Worm (Caenorhabditis elegans) whole organism, early embryonic: ENCODE data around the gene F02D8.9.

Experiments used
- B0310.2 ChIP-seq: sonication (generic microtip); optimal IDR thresholded peaks from 2 replicates; lab custom pipeline; 2016; ENCODE audit warnings: mild to moderate bottlenecking, missing genetic modification characterization, missing compliant biosample characterization
- F13C5.2 ChIP-seq: sonication (generic microtip); optimal IDR thresholded peaks from 2 replicates; lab custom pipeline; 2017; ENCODE audit warnings: mild to moderate bottlenecking, missing genetic modification characterization, inconsistent platforms, missing compliant biosample characterization
- aly-1 ChIP-seq: sonication (generic microtip); optimal IDR thresholded peaks from 2 replicates; lab custom pipeline; 2016; ENCODE audit warnings: missing genetic modification characterization, missing compliant biosample characterization
- ama-1 ChIP-seq: fragments of 150-350 bp; optimal IDR thresholded peaks from 2 replicates; lab custom pipeline; 2014
- ceh-13 ChIP-seq: fragments of 200-800 bp; sonication (Bioruptor generic); optimal IDR thresholded peaks from 2 replicates; lab custom pipeline; 2018; ENCODE audit warnings: mild to moderate bottlenecking, missing genetic modification characterization, missing compliant biosample characterization
- ceh-36 ChIP-seq: sonication (generic microtip); optimal IDR thresholded peaks from 2 replicates; lab custom pipeline; 2016; ENCODE audit warnings: missing genetic modification characterization, inconsistent platforms, missing compliant biosample characterization
- ets-7 ChIP-seq: sonication (generic microtip); optimal IDR thresholded peaks from 2 replicates; lab custom pipeline; 2016; ENCODE audit warnings: missing genotype, missing genetic modification characterization, missing compliant biosample characterization
- flt-1 ChIP-seq: fragments of 200-800 bp; sonication (Bioruptor generic); IDR thresholded peaks from 2 replicates; pipeline ENCODE4 v1.3.6; 2022; ENCODE audit warnings: missing genetic modification characterization, missing compliant biosample characterization
- hmbx-1 ChIP-seq: sonication (generic microtip); optimal IDR thresholded peaks from 2 replicates; lab custom pipeline; 2016; ENCODE audit warnings: mild to moderate bottlenecking, missing genetic modification characterization, missing compliant biosample characterization
- hmg-4 ChIP-seq: fragments of 200-800 bp; sonication (Bioruptor generic); optimal IDR thresholded peaks from 2 replicates; lab custom pipeline; 2018; ENCODE audit warnings: mild to moderate bottlenecking, missing genetic modification characterization, missing compliant biosample characterization
- hnd-1 ChIP-seq: sonication (generic microtip); optimal IDR thresholded peaks from 2 replicates; lab custom pipeline; 2016; ENCODE audit warnings: missing genetic modification characterization, missing compliant biosample characterization
- pes-1 ChIP-seq: fragments of 200-800 bp; sonication (Bioruptor generic); IDR thresholded peaks from 2 replicates; pipeline ENCODE4 v1.3.6; 2022; ENCODE audit warnings: missing genetic modification reagents, missing genetic modification characterization, missing compliant biosample characterization
- scrt-1 ChIP-seq: fragments of 200-800 bp; sonication (Bioruptor generic); IDR thresholded peaks from 2 replicates; pipeline ENCODE4 v1.3.6; 2022; ENCODE audit warnings: missing genetic modification characterization, missing compliant biosample characterization
- sea-1 ChIP-seq: fragments of 200-800 bp; sonication (Bioruptor generic); conservative IDR thresholded peaks from 2 replicates; pipeline ENCODE4 v1.3.6; 2022; ENCODE audit warnings: missing genetic modification characterization, missing compliant biosample characterization
- tbx-11 ChIP-seq: fragments of 200-800 bp; sonication (Bioruptor generic); IDR thresholded peaks from 2 replicates; pipeline ENCODE4 v1.3.6; 2022; ENCODE audit warnings: missing genetic modification characterization, missing compliant biosample characterization
- tbx-37 ChIP-seq: fragments of 200-800 bp; sonication (Bioruptor generic); conservative IDR thresholded peaks from 2 replicates; pipeline ENCODE4 v1.3.6; 2022; ENCODE audit warnings: missing genetic modification reagents, missing genetic modification characterization, missing compliant biosample characterization
- tra-4 ChIP-seq: sonication (generic microtip); optimal IDR thresholded peaks from 2 replicates; lab custom pipeline; 2017; ENCODE audit warnings: missing genetic modification characterization, missing compliant biosample characterization

The F02D8.9 gene

DNA sequence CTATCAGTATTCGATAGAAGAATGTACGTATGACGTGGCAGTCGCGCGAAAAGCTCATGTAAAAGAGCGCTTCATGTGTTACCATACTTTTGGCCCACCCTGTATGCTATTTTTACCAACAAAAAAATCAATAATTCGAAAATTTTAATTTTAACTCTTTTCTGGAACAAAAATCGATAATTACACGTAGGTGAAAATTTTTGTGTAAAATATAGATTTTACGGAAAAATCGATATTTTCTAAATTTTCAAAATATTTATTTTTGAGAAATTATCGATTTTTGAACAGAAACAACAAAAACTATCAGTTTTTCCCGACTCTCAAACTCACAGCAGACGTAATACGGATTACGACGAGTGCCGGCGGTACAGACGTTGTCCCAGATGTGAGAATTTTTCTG, 10.5 kb downstream of the F02D8.9 start:
- TF ChIP-seq ceh-36 = no peak
- no peak for TF ChIP-seq B0310.2 (tag; lab: Kevin White, UChicago)
- no peak for TF ChIP-seq pes-1 (GFP tag; lab: Robert Waterston, UW)
- TF ChIP-seq tbx-11 (GFP tag; lab: Robert Waterston, UW) = no peak

DNA sequence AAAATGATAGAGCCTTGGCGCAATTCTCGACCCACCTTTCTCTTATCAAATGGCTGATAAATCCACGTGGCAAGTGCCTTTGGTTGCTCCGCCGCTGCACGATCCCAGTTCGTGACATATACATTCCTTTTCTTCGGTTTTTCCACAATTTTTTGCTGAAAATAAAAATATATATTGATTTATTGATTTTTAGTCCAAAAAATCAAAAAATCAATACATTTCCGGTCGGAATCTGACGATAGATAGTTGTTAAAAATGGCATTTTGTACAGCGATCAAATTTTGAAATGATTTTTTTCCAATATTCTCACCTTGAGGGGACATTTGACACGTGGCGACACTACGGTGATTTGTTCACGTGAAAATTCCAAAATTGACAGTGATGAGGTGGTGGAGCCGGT, 11.8 kb downstream of the F02D8.9 start:
- no peak for TF ChIP-seq ceh-36
- no peak for TF ChIP-seq aly-1 (tag; lab: Kevin White, UChicago)
- no peak for TF ChIP-seq ets-7
- no peak for TF ChIP-seq ceh-13 (GFP tag; lab: Kevin White, UChicago)
- TF ChIP-seq B0310.2 (tag; lab: Kevin White, UChicago) = no peak
- no peak for TF ChIP-seq pes-1 (GFP tag; lab: Robert Waterston, UW)
- no peak for TF ChIP-seq tra-4 (tag; lab: Kevin White, UChicago)
- no peak for TF ChIP-seq sea-1
- TF ChIP-seq tbx-37 = no peak
- TF ChIP-seq flt-1 (GFP tag; lab: Robert Waterston, UW) = no peak
- TF ChIP-seq hmbx-1 (tag; lab: Kevin White, UChicago) = no peak
- no peak for TF ChIP-seq hmg-4 (GFP tag; lab: Kevin White, UChicago)
- no peak for TF ChIP-seq tbx-11 (GFP tag; lab: Robert Waterston, UW)
- no peak for TF ChIP-seq hnd-1 (tag; lab: Kevin White, UChicago)
- TF ChIP-seq ama-1 = no peak
- TF ChIP-seq scrt-1 = no peak
- no peak for TF ChIP-seq F13C5.2 (tag; lab: Kevin White, UChicago)

DNA sequence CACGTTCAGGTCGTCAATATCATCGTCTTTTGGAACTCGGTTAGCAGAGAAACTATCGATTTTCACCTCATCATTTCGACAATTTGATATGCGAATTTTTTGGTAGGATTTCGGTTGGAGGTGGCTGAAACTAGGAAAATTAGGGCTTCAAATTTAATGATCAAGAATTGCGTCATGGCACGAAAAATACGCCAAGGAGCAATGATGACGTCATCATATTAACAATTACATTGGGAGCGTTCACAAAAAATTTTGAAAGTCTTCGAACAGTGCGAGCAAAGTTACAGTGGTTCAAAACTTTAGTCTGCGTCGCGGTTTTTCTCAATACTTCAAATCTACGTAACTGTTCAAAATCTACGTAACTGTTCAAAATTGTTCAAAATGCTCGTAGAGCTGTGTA, 12.7 kb downstream of the F02D8.9 start:
- TF ChIP-seq ceh-36 = no peak
- TF ChIP-seq hmbx-1 (tag; lab: Kevin White, UChicago) = no peak
- no peak for TF ChIP-seq hmg-4 (GFP tag; lab: Kevin White, UChicago)
- TF ChIP-seq pes-1 (GFP tag; lab: Robert Waterston, UW) = no peak
- TF ChIP-seq aly-1 (tag; lab: Kevin White, UChicago) = no peak
- no peak for TF ChIP-seq tra-4 (tag; lab: Kevin White, UChicago)

DNA sequence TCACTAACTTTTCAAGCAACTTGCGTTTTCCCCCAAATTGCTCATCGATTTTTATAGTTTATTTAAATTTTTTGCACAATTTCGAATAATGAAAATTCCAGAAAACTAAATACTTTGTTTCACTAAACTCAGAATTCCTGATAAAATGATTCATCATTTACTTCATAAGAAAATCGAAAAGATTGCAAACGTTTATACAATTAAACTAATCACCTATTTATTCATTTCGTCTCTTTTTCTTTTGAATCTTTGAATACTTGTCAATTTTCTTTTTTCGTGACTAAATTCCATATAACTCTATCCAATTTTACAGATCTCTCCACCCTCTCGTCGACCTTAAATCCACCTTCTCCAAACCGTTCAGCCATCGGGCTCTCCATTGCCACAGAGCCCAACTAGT, 19.0 kb downstream of the F02D8.9 start, which contains the start of gene C30G7.2:
TSS of gene C30G7.2 (plus strand) at position 301 of the 400 bp plus-strand sequence.
- no peak for TF ChIP-seq sea-1
- no peak for TF ChIP-seq B0310.2 (tag; lab: Kevin White, UChicago)
- no peak for TF ChIP-seq hmbx-1 (tag; lab: Kevin White, UChicago)
- TF ChIP-seq flt-1 (GFP tag; lab: Robert Waterston, UW) = no peak
- TF ChIP-seq tbx-11 (GFP tag; lab: Robert Waterston, UW) = no peak
- TF ChIP-seq ceh-13 (GFP tag; lab: Kevin White, UChicago) = no peak
- TF ChIP-seq aly-1 (tag; lab: Kevin White, UChicago) = no peak
- no peak for TF ChIP-seq ceh-36
- TF ChIP-seq hmg-4 (GFP tag; lab: Kevin White, UChicago) = no peak
- TF ChIP-seq F13C5.2 (tag; lab: Kevin White, UChicago) = no peak
- TF ChIP-seq ama-1 = no peak
- no peak for TF ChIP-seq scrt-1
- TF ChIP-seq pes-1 (GFP tag; lab: Robert Waterston, UW) = no peak
- TF ChIP-seq hnd-1 (tag; lab: Kevin White, UChicago) = no peak
- no peak for TF ChIP-seq tbx-37
- TF ChIP-seq tra-4 (tag; lab: Kevin White, UChicago) = no peak
- TF ChIP-seq ets-7 = no peak

DNA sequence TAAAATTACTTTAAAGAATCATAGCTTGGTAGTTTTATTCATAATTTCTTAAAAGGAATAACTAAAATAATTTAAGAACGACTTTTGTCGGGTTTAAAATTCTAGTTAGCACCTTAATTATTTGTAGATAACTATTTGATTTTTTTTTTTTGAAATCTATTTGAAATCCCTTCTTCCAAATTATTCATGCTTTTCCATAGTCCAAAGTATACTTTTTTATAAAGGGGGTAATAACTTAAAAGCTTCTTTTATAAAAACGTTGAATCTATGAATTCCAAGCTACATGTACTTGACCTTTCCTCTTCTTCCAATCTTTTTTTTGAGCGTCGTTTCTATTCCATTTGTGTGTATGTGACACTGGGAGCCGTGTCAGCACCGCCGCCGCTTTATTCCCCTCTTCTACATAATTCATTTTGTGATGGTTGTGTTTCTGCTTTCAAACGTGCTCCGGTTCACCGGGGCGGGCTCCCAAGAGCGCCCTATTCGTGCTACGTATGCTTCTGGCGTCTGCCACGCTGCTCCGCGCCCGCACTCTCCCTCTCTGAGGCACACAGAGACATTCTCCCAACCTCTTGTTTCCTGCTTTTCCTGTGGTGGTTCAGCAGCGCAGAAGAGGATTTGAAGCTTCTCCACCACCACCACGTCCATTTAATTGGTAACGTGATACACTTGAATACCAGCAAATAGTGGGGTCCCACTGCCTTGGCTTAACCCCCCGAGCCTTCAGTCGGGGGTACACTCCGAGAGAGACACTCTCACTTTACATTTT, 21.9 kb downstream of the F02D8.9 start:
- TF ChIP-seq hmbx-1 (tag; lab: Kevin White, UChicago) (no peak), pes-1 (GFP tag; lab: Robert Waterston, UW) (no peak), hmg-4 (GFP tag; lab: Kevin White, UChicago) (no peak), ceh-36 (no peak)

DNA sequence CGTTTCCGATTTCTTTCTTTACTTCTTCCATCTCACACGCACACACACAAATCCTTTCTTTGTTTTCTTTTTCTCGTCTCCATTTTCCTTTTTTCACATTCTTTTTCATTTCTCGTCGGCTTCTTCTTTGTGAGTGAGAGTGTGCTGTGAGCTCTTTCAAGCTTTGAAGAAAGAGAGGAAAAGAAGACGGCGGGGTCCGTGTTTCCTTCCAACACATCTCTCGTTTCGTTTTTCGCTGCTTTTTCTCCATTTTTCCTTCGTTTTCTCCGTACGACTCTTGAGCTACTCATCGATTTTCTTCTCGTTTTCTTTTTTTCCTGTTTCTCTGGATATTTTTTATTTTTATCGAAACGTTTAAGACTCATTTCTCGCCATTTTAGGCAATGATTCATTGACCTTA, 25.4 kb downstream of the F02D8.9 start:
- TF ChIP-seq tbx-37 (no peak), flt-1 (GFP tag; lab: Robert Waterston, UW) (no peak), hnd-1 (tag; lab: Kevin White, UChicago) (no peak), aly-1 (tag; lab: Kevin White, UChicago) (no peak), ceh-36 (no peak), pes-1 (GFP tag; lab: Robert Waterston, UW) (no peak), ceh-13 (GFP tag; lab: Kevin White, UChicago) (no peak), F13C5.2 (tag; lab: Kevin White, UChicago) (no peak), B0310.2 (tag; lab: Kevin White, UChicago) (no peak), hmg-4 (GFP tag; lab: Kevin White, UChicago) (no peak), scrt-1 (no peak), tra-4 (tag; lab: Kevin White, UChicago) (no peak), tbx-11 (GFP tag; lab: Robert Waterston, UW) (no peak)

DNA sequence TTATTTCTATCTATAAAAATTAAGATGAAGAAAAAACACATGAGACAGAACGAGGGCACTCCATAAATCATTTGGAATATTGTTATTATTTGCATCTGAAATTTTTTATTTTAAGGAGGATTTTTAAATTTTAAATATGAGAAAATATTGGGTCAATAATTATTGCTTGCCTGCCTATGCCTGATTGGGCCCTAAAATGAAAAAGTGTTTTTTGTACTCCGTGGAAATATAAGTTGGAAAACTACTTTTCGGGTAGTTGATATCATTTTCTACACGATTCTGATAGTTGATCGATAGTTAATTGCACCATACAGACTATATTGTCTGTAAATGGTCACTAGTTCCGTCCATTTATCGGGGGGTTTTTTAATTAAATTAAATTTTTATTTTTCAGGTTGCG, 27.3 kb downstream of the F02D8.9 start, which contains the start of gene srg-55:
TSS of gene srg-55 (minus strand) at position 101 of the 400 bp plus-strand sequence.
- TF ChIP-seq tbx-11 (GFP tag; lab: Robert Waterston, UW) (no peak), pes-1 (GFP tag; lab: Robert Waterston, UW) (no peak), tbx-37 (no peak), tra-4 (tag; lab: Kevin White, UChicago) (no peak), B0310.2 (tag; lab: Kevin White, UChicago) (no peak), hmbx-1 (tag; lab: Kevin White, UChicago) (no peak), ceh-13 (GFP tag; lab: Kevin White, UChicago) (no peak)

DNA sequence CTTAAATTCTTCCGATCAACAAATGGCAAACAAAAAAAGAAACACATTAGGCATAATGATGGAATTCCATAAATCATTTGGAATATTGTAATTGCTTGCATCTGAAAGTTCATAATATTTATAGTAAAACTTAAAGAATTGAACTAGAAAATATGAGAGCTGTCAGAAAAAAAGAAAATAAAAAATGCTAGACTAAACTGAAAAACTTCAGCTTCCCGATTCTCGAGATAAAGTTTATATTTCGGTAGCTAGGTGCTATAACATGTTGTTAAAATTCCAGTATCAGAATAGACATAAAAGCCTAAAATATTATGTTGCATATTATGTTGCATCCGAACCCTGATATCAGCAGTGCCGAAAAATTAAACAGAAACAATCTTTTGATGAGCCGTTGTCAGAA, 31.5 kb downstream of the F02D8.9 start, which contains the start of gene srg-54:
TSS of gene srg-54 (minus strand) at position 101 of the 400 bp plus-strand sequence.
- TF ChIP-seq tra-4 (tag; lab: Kevin White, UChicago) (no peak), ama-1 (no peak), tbx-37 (no peak), hmbx-1 (tag; lab: Kevin White, UChicago) (no peak), flt-1 (GFP tag; lab: Robert Waterston, UW) (no peak), tbx-11 (GFP tag; lab: Robert Waterston, UW) (no peak)
